Fruit fly (Drosophila melanogaster): ENCODE measurements around the gene CG32107.

Gene CG32107

dm6 chr3L:12874211-12874610 lies 13.1 kb upstream of the CG32107 start (continued):
- no peak for TF ChIP-seq CG8478 (optimal IDR thresholded peaks at IDR 0.05)
- no peak for TF ChIP-seq pita (GFP tag; optimal IDR thresholded peaks at IDR 0.05)
- peak; percentile 48; the same call in 2 of the 3 replicates for TF ChIP-seq tgo (GFP tag; IDR thresholded peaks at IDR 0.05)
- no peak for TF ChIP-seq Nf-YB (GFP tag; optimal IDR thresholded peaks at IDR 0.05)
- no peak for TF ChIP-seq eyg (GFP tag; optimal IDR thresholded peaks at IDR 0.05)
- TF ChIP-seq lmd (GFP tag; IDR thresholded peaks at IDR 0.05) = peak; percentile 35; the same call in 1 of the 2 replicates
- TF ChIP-seq CG7372 (GFP tag; IDR thresholded peaks at IDR 0.05) = no peak
- no peak for TF ChIP-seq CG13775 (GFP tag; optimal IDR thresholded peaks at IDR 0.05)
- peak; percentile 38; the same call in 1 of the 2 replicates for TF ChIP-seq Ptx1 (GFP tag; IDR thresholded peaks at IDR 0.05)
- 0 out of 2 replicates have a peak, but pooled peaks have one; percentile 18 for TF ChIP-seq CG11085 (GFP tag; IDR thresholded peaks at IDR 0.05)
- no peak for TF ChIP-seq CG5180 (GFP tag; optimal IDR thresholded peaks at IDR 0.05)
- TF ChIP-seq CG9727 (GFP tag; optimal IDR thresholded peaks at IDR 0.05) = peak; percentile 7
- TF ChIP-seq crp (GFP tag; optimal IDR thresholded peaks at IDR 0.05) = no peak
- no peak for TF ChIP-seq CG7987 (GFP tag; optimal IDR thresholded peaks at IDR 0.05)
- no peak for TF ChIP-seq CG6254 (GFP tag; optimal IDR thresholded peaks at IDR 0.05)
- no peak for TF ChIP-seq CG14667 (GFP tag; IDR thresholded peaks at IDR 0.05)
- no peak for TF ChIP-seq wek (GFP tag; optimal IDR thresholded peaks at IDR 0.05)
- peak; percentile 67 for TF ChIP-seq lab (GFP tag; optimal IDR thresholded peaks at IDR 0.05)
- no peak for TF ChIP-seq BEAF-32 (GFP tag; optimal IDR thresholded peaks at IDR 0.05)
- 0 out of 2 replicates have a peak, but pooled peaks have one; percentile 15 for TF ChIP-seq CG3847 (GFP tag; IDR thresholded peaks at IDR 0.05)
- TF ChIP-seq CG31388 (GFP tag; optimal IDR thresholded peaks at IDR 0.05) = no peak
- TF ChIP-seq tup (GFP tag; optimal IDR thresholded peaks at IDR 0.05) = no peak
- no peak for TF ChIP-seq Lpt (GFP tag; optimal IDR thresholded peaks at IDR 0.05)
- no peak for TF ChIP-seq CG8359 (GFP tag; optimal IDR thresholded peaks at IDR 0.05; ENCODE audit: borderline replicate concordance)
- peak; percentile 61; the same call in 2 of the 3 replicates for TF ChIP-seq row (GFP tag; IDR thresholded peaks at IDR 0.05)
- TF ChIP-seq knrl (GFP tag; IDR thresholded peaks at IDR 0.05; ENCODE audit: partially characterized antibody) = no peak
- no peak for TF ChIP-seq lola (GFP tag; optimal IDR thresholded peaks at IDR 0.05)
- no peak for TF ChIP-seq CG8924 (tag; optimal IDR thresholded peaks at IDR 0.05)
- TF ChIP-seq CG13424 (tag; optimal IDR thresholded peaks at IDR 0.05) = no peak
- TF ChIP-seq emc (GFP tag; optimal IDR thresholded peaks at IDR 0.05) = no peak
- no peak for TF ChIP-seq CG9215 (GFP tag; IDR thresholded peaks at IDR 0.05)
- no peak for TF ChIP-seq CG5953 (GFP tag; IDR thresholded peaks at IDR 0.05)
- no peak for TF ChIP-seq CG15696 (tag; optimal IDR thresholded peaks at IDR 0.05)
- TF ChIP-seq ranshi (GFP tag; IDR thresholded peaks at IDR 0.05) = peak; percentile 8; the same call in 1 of the 2 replicates
- no peak for TF ChIP-seq ERR (GFP tag; optimal IDR thresholded peaks at IDR 0.05)
- no peak for TF ChIP-seq CG15601 (tag; optimal IDR thresholded peaks at IDR 0.05)
- TF ChIP-seq Sox102F (GFP tag; optimal IDR thresholded peaks at IDR 0.05) = peak; percentile 11
- no peak for TF ChIP-seq Rx (GFP tag; IDR thresholded peaks at IDR 0.05)
- no peak for TF ChIP-seq Nf-YA (GFP tag; IDR thresholded peaks at IDR 0.05)
- no peak for TF ChIP-seq CG2875 (GFP tag; optimal IDR thresholded peaks at IDR 0.05)
- TF ChIP-seq slou (GFP tag; optimal IDR thresholded peaks at IDR 0.05) = no peak
- TF ChIP-seq amos (GFP tag; IDR thresholded peaks at IDR 0.05; ENCODE audit: partially characterized antibody) = no peak
- TF ChIP-seq Ada2b (GFP tag; IDR thresholded peaks at IDR 0.05) = peak; percentile 39; the same call in 1 of the 2 replicates
- TF ChIP-seq kay (GFP tag; optimal IDR thresholded peaks at IDR 0.05) = no peak
- peak; percentile 47 for TF ChIP-seq Meics (GFP tag; optimal IDR thresholded peaks at IDR 0.05)
- no peak for TF ChIP-seq CG6654 (GFP tag; optimal IDR thresholded peaks at IDR 0.05)
- no peak for TF ChIP-seq CG1233 (GFP tag; optimal IDR thresholded peaks at IDR 0.05)
- TF ChIP-seq sd (tag; optimal IDR thresholded peaks at IDR 0.05) = no peak
